Worm (Caenorhabditis elegans) whole organism, L2 larva: ENCODE measurements around the gene C18H9.1.

Experiments used
- lsy-2 ChIP-seq, 2 experiments: fragments of 150-350 bp in 1 of 2; sonication (generic microtip) in 1 of 2; optimal IDR thresholded peaks; 2 replicates each; lab custom pipeline; 2014 to 2017; ENCODE audit warnings: missing biosample characterization in 2 of 2, missing genetic modification characterization in 2 of 2
- mbf-1 ChIP-seq: sonication (generic microtip); optimal IDR thresholded peaks from 2 replicates; lab custom pipeline; 2017; ENCODE audit warnings: missing biosample characterization, missing genetic modification characterization
- skn-1 ChIP-seq: sonication (generic microtip); optimal IDR thresholded peaks from 2 replicates; lab custom pipeline; 2017; ENCODE audit warnings: missing biosample characterization, missing genetic modification characterization
- unc-62 ChIP-seq: fragments of 150-350 bp; optimal IDR thresholded peaks from 2 replicates; lab custom pipeline; 2014; ENCODE audit warnings: missing biosample characterization, missing genetic modification reagents, missing genetic modification characterization

ce11 chrII:6682918-6683317 lies 16.0 kb upstream of the C18H9.1 start:
- TF ChIP-seq skn-1 (tag; lab: Kevin White, UChicago) (no peak), unc-62 (GFP tag; lab: Kevin White, UChicago) (no peak), mbf-1 (tag; lab: Kevin White, UChicago) (no peak), lsy-2 (tag; optimal IDR thresholded peaks at IDR 0.05; lab: Kevin White, UChicago) (no peak)
